Worm (Caenorhabditis elegans): ENCODE results near the gene lig-4.

- TF ChIP-seq nhr-23 (tag; optimal IDR thresholded peaks at IDR 0.05) (no peak), nfya-1 (tag; optimal IDR thresholded peaks at IDR 0.05; ENCODE audit: insufficient read depth) (peak; percentile 99), elt-3 (tag; optimal IDR thresholded peaks at IDR 0.05) (no peak), ama-1 (optimal IDR thresholded peaks at IDR 0.05) (no peak), lin-39 (tag; optimal IDR thresholded peaks at IDR 0.05) (no peak), pha-4 (tag; optimal IDR thresholded peaks at IDR 0.05) (no peak), mdl-1 (tag; optimal IDR thresholded peaks at IDR 0.05) (no peak), elt-1 (tag; optimal IDR thresholded peaks at IDR 0.05) (peak; percentile 51), unc-62 (GFP tag; optimal IDR thresholded peaks at IDR 0.05) (peak; percentile 80), skn-1 (tag; optimal IDR thresholded peaks at IDR 0.05) (no peak), pqm-1 (tag; optimal IDR thresholded peaks at IDR 0.05) (no peak), egl-27 (tag; optimal IDR thresholded peaks at IDR 0.05) (no peak)
These were observed 13.4 kb downstream of the lig-4 start for ce11 chrIII:7534648-7535047.

Measured in whole organism, L3 larva.